Fruit fly (Drosophila melanogaster): ENCODE results near the gene CG32687.
A peak's percentile ranks its signal among the peaks of the same experiment; 100 is the strongest.

The CG32687 gene

dm6 chrX:10460506-10461114 lies 26.4 kb downstream of the CG32687 start, which contains the start of gene Neb-cGP (continued):
- TF ChIP-seq CG3163 (GFP tag; optimal IDR thresholded peaks at IDR 0.05): peak; percentile 31
- peak; percentile 49 for TF ChIP-seq CG17359 (tag; optimal IDR thresholded peaks at IDR 0.05)
- TF ChIP-seq Scr (GFP tag; IDR thresholded peaks at IDR 0.05; ENCODE audit: partially characterized antibody): peak; percentile 90
- TF ChIP-seq CG5245 (GFP tag; optimal IDR thresholded peaks at IDR 0.05): peak; percentile 43
- peak; percentile 63 for TF ChIP-seq CG2712 (tag; optimal IDR thresholded peaks at IDR 0.05)
- TF ChIP-seq chif (GFP tag; optimal IDR thresholded peaks at IDR 0.05): peak; percentile 31 to 40
- peak; percentile 85 for TF ChIP-seq knrl (GFP tag; IDR thresholded peaks at IDR 0.05; ENCODE audit: partially characterized antibody)
- TF ChIP-seq crc (GFP tag; optimal IDR thresholded peaks at IDR 0.05): no peak
- no peak for TF ChIP-seq CG6854 (GFP tag; optimal IDR thresholded peaks at IDR 0.05)
- no peak for TF ChIP-seq CG8359 (GFP tag; optimal IDR thresholded peaks at IDR 0.05; ENCODE audit: borderline replicate concordance)
- peak; percentile 16 for TF ChIP-seq CG6683 (GFP tag; optimal IDR thresholded peaks at IDR 0.05)
- TF ChIP-seq CG10979 (tag; optimal IDR thresholded peaks at IDR 0.05): peak; percentile 42
- peak; percentile 99 for TF ChIP-seq CG10267 (tag; optimal IDR thresholded peaks at IDR 0.05)

dm6 chrX:10459576-10459975 lies 27.4 kb downstream of the CG32687 start, which contains the start of gene Or9a:
Gene Or9a (minus strand): TSS chrX:10459676.
- no peak for TF ChIP-seq CG9817 (tag; optimal IDR thresholded peaks at IDR 0.05)
- no peak for TF ChIP-seq Ssrp (tag; optimal IDR thresholded peaks at IDR 0.05)
- no peak for TF ChIP-seq rib (GFP tag; IDR thresholded peaks at IDR 0.05)
- no peak for TF ChIP-seq Eip74EF (GFP tag; optimal IDR thresholded peaks at IDR 0.05)
- TF ChIP-seq salm (tag; optimal IDR thresholded peaks at IDR 0.05): no peak
- no peak for TF ChIP-seq twi (tag; optimal IDR thresholded peaks at IDR 0.05)
- no peak for TF ChIP-seq dm (GFP tag; optimal IDR thresholded peaks at IDR 0.05)
- no peak for TF ChIP-seq CG5180 (GFP tag; optimal IDR thresholded peaks at IDR 0.05)
- no peak for TF ChIP-seq CG17361 (GFP tag; IDR thresholded peaks at IDR 0.05)
- TF ChIP-seq dysf (GFP tag; IDR thresholded peaks at IDR 0.05): no peak
- TF ChIP-seq CG17186 (GFP tag; optimal IDR thresholded peaks at IDR 0.05): no peak
- no peak for TF ChIP-seq CG4707 (GFP tag; optimal IDR thresholded peaks at IDR 0.05)
- TF ChIP-seq CG7987 (GFP tag; optimal IDR thresholded peaks at IDR 0.05): no peak
- no peak for TF ChIP-seq C15 (GFP tag; IDR thresholded peaks at IDR 0.05)
- TF ChIP-seq CG7745 (tag; optimal IDR thresholded peaks at IDR 0.05): no peak
- TF ChIP-seq CG8388 (GFP tag; optimal IDR thresholded peaks at IDR 0.05): no peak

- TF ChIP-seq CG13894 (tag; optimal IDR thresholded peaks at IDR 0.05) (peak; percentile 46), wdn (GFP tag; IDR thresholded peaks at IDR 0.05) (no peak), scrt (GFP tag; optimal IDR thresholded peaks at IDR 0.05) (peak; percentile 88)
These were observed 32.2 kb downstream of the CG32687 start, which contains the start of gene CG32683 for dm6 chrX:10454795-10455194. Gene CG32683 (minus strand): TSS chrX:10454895.

- TF ChIP-seq Dip3 (GFP tag; optimal IDR thresholded peaks at IDR 0.05) (no peak), CG34224 (GFP tag; IDR thresholded peaks at IDR 0.05; ENCODE audit: partially characterized antibody) (no peak), pzg (GFP tag; optimal IDR thresholded peaks at IDR 0.05) (no peak), CG7963 (GFP tag; IDR thresholded peaks at IDR 0.05; ENCODE audit: partially characterized antibody) (no peak), CG15514 (GFP tag; optimal IDR thresholded peaks at IDR 0.05) (no peak), CG12744 (GFP tag; optimal IDR thresholded peaks at IDR 0.05) (no peak), Atf3 (GFP tag; optimal IDR thresholded peaks at IDR 0.05) (no peak), CG8388 (GFP tag; optimal IDR thresholded peaks at IDR 0.05) (no peak), onecut (GFP tag; IDR thresholded peaks at IDR 0.05) (no peak), CG12155 (GFP tag; optimal IDR thresholded peaks at IDR 0.05) (no peak)
These were observed 54.3 kb downstream of the CG32687 start, which contains the start of gene CG12640 for dm6 chrX:10432712-10433111. Gene CG12640 (minus strand): TSS chrX:10432812.
